Worm (Caenorhabditis elegans) whole organism, late embryonic: Measurements from ENCODE around the gene eat-2.
A peak's percentile ranks its signal among the peaks of the same experiment; 100 is the strongest.

Source experiments
- Y22D7AL.16 ChIP-seq: sonication (generic microtip); optimal IDR thresholded peaks from 2 replicates; lab custom pipeline; 2016; ENCODE audit warnings: missing genetic modification characterization, missing compliant biosample characterization
- ceh-18 ChIP-seq: sonication (generic microtip); optimal IDR thresholded peaks from 2 replicates; lab custom pipeline; 2016; ENCODE audit warnings: missing genetic modification characterization, missing compliant biosample characterization
- ceh-19 ChIP-seq: fragments of 200-800 bp; sonication (Bioruptor generic); optimal IDR thresholded peaks from 2 replicates; lab custom pipeline; 2018; ENCODE audit warnings: mild to moderate bottlenecking, missing genetic modification characterization, missing compliant biosample characterization
- ceh-2 ChIP-seq: sonication (generic microtip); optimal IDR thresholded peaks from 2 replicates; lab custom pipeline; 2016; ENCODE audit warnings: missing genotype, missing genetic modification characterization, missing compliant biosample characterization
- ceh-22 ChIP-seq: sonication (generic microtip); optimal IDR thresholded peaks from 2 replicates; lab custom pipeline; 2017; ENCODE audit warnings: missing biosample characterization, missing genetic modification characterization
- ceh-30 ChIP-seq: fragments of 150-350 bp; optimal IDR thresholded peaks from 2 replicates; lab custom pipeline; 2014; ENCODE audit warnings: missing biosample characterization, missing genetic modification characterization
- ceh-31 ChIP-seq: sonication (generic microtip); optimal IDR thresholded peaks from 2 replicates; lab custom pipeline; 2016; ENCODE audit warnings: missing genetic modification characterization, missing compliant biosample characterization
- ceh-6 ChIP-seq: fragments of 200-800 bp; sonication (Bioruptor generic); optimal IDR thresholded peaks from 2 replicates; lab custom pipeline; 2018; ENCODE audit warnings: mild to moderate bottlenecking, missing genetic modification characterization, missing compliant biosample characterization
- che-1 ChIP-seq: sonication (generic microtip); optimal IDR thresholded peaks from 2 replicates; lab custom pipeline; 2016; ENCODE audit warnings: mild to moderate bottlenecking, missing genetic modification characterization, missing compliant biosample characterization
- fax-1 ChIP-seq: sonication (generic microtip); optimal IDR thresholded peaks from 2 replicates; lab custom pipeline; 2016; ENCODE audit warnings: missing genotype, missing genetic modification characterization, missing compliant biosample characterization
- hlh-6 ChIP-seq: sonication (generic microtip); optimal IDR thresholded peaks from 2 replicates; lab custom pipeline; 2016; ENCODE audit warnings: missing genotype, missing genetic modification characterization, missing compliant biosample characterization
- lim-6 ChIP-seq: sonication (generic microtip); optimal IDR thresholded peaks from 2 replicates; lab custom pipeline; 2016; ENCODE audit warnings: missing genetic modification characterization, missing compliant biosample characterization
- madf-2 ChIP-seq: sonication (generic microtip); optimal IDR thresholded peaks from 2 replicates; lab custom pipeline; 2017; ENCODE audit warnings: missing genetic modification characterization, missing compliant biosample characterization
- mec-3 ChIP-seq: sonication (generic microtip); optimal IDR thresholded peaks from 2 replicates; lab custom pipeline; 2016; ENCODE audit warnings: borderline replicate concordance, missing genetic modification characterization, missing compliant biosample characterization
- nfya-1 ChIP-seq: sonication (generic microtip); optimal IDR thresholded peaks from 2 replicates; lab custom pipeline; 2017; ENCODE audit warnings: missing genetic modification characterization, mild to moderate bottlenecking, missing compliant biosample characterization, antibody characterized with exemption, moderate library complexity
- nhr-11 ChIP-seq: fragments of 150-350 bp; optimal IDR thresholded peaks from 2 replicates; lab custom pipeline; 2014; ENCODE audit warnings: missing biosample characterization, missing genetic modification characterization
- nhr-232 ChIP-seq: sonication (generic microtip); optimal IDR thresholded peaks from 2 replicates; lab custom pipeline; 2016; ENCODE audit warnings: missing genetic modification characterization, missing compliant biosample characterization
- pat-9 ChIP-seq: fragments of 200-800 bp; sonication (Bioruptor generic); optimal IDR thresholded peaks from 2 replicates; lab custom pipeline; 2018; ENCODE audit warnings: mild to moderate bottlenecking, missing genetic modification characterization, moderate library complexity, missing compliant biosample characterization
- pha-2 ChIP-seq: sonication (generic microtip); optimal IDR thresholded peaks from 2 replicates; lab custom pipeline; 2017; ENCODE audit warnings: mild to moderate bottlenecking, missing genetic modification characterization, missing compliant biosample characterization
- pqm-1 ChIP-seq: sonication (generic microtip); optimal IDR thresholded peaks from 2 replicates; lab custom pipeline; 2016; ENCODE audit warnings: missing genetic modification characterization, missing compliant biosample characterization
- pros-1 ChIP-seq: fragments of 150-350 bp; optimal IDR thresholded peaks from 2 replicates; lab custom pipeline; 2014; ENCODE audit warnings: missing biosample characterization, missing genetic modification reagents, missing genetic modification characterization
- ref-2 ChIP-seq: sonication (generic microtip); optimal IDR thresholded peaks from 2 replicates; lab custom pipeline; 2016; ENCODE audit warnings: missing genetic modification characterization, missing compliant biosample characterization
- rnt-1 ChIP-seq: sonication (generic microtip); optimal IDR thresholded peaks from 2 replicates; lab custom pipeline; 2016; ENCODE audit warnings: missing genetic modification characterization, missing compliant biosample characterization
- sox-4 ChIP-seq: sonication (generic microtip); optimal IDR thresholded peaks from 2 replicates; lab custom pipeline; 2017; ENCODE audit warnings: mild to moderate bottlenecking, missing genetic modification characterization, inconsistent platforms, missing compliant biosample characterization
- tbx-7 ChIP-seq: sonication (generic microtip); optimal IDR thresholded peaks from 2 replicates; lab custom pipeline; 2016; ENCODE audit warnings: missing genotype, missing genetic modification characterization, missing compliant biosample characterization
- unc-3 ChIP-seq, 2 experiments: fragments of 200-800 bp in 1 of 2; sonication (Bioruptor generic) in 1 of 2; sonication (generic microtip) in 1 of 2; conservative IDR thresholded peaks in 1 of 2; optimal IDR thresholded peaks in 1 of 2; 2 replicates each; pipeline versions ENCODE4 v1.3.6 to Lab custom; 2016 to 2022; ENCODE audit warnings: missing compliant biosample characterization in 2 of 2, missing genetic modification characterization in 2 of 2, missing genetic modification reagents in 1 of 2
- unc-42 ChIP-seq: sonication (generic microtip); optimal IDR thresholded peaks from 2 replicates; lab custom pipeline; 2016; ENCODE audit warnings: missing genotype, missing genetic modification characterization, missing compliant biosample characterization
- unc-55 ChIP-seq: sonication (generic microtip); optimal IDR thresholded peaks from 2 replicates; lab custom pipeline; 2017; ENCODE audit warnings: missing biosample characterization, missing genetic modification reagents, missing genetic modification characterization
- unc-86 ChIP-seq: sonication (generic microtip); optimal IDR thresholded peaks from 2 replicates; lab custom pipeline; 2016; ENCODE audit warnings: missing genetic modification characterization, missing compliant biosample characterization
- ztf-16 ChIP-seq: sonication (generic microtip); optimal IDR thresholded peaks from 2 replicates; lab custom pipeline; 2017; ENCODE audit warnings: missing genetic modification characterization, missing compliant biosample characterization

The eat-2 gene

ce11 chrII:14197499-14198096, 26.1 kb upstream of the eat-2 start, which contains the start of gene ace-4:
ace-4 (plus strand) TSS chrII:14198046.
- TF ChIP-seq lim-6 (tag; lab: Kevin White, UChicago) (no peak), ref-2 (tag; lab: Kevin White, UChicago) (no peak), nfya-1 (tag; lab: Kevin White, UChicago) (peak; percentile 77)

DNA sequence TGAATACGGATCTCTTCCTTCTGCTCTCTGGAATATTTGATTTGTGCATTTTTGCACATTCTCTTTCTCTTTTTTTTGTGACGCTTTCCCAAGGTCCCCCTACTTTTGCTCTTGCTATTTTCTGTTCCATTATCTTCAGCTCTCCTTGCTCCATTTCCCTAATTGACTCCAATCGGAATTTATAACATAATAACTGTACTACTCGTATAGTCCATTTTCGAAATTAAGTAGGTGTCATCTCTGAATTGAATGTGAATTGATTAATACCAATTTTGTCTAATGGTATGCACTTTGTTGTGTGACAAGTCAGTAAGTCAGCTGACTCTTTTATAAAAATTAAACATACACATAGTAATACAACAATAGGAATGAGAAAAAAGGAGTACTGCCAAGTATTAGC, 24.5 kb upstream of the eat-2 start:
- TF ChIP-seq nhr-232 (tag; lab: Kevin White, UChicago) (no peak), sox-4 (tag; lab: Kevin White, UChicago) (no peak), tbx-7 (no peak), ceh-31 (tag; lab: Kevin White, UChicago) (peak; percentile 17), unc-3 (GFP tag; conservative IDR thresholded peaks at IDR 0.05; lab: Robert Waterston, UW) (no peak), unc-3 (tag; optimal IDR thresholded peaks at IDR 0.05; lab: Kevin White, UChicago) (no peak), ceh-22 (no peak), ceh-19 (GFP tag; lab: Kevin White, UChicago) (no peak), unc-42 (tag; lab: Kevin White, UChicago) (peak; percentile 8)

DNA sequence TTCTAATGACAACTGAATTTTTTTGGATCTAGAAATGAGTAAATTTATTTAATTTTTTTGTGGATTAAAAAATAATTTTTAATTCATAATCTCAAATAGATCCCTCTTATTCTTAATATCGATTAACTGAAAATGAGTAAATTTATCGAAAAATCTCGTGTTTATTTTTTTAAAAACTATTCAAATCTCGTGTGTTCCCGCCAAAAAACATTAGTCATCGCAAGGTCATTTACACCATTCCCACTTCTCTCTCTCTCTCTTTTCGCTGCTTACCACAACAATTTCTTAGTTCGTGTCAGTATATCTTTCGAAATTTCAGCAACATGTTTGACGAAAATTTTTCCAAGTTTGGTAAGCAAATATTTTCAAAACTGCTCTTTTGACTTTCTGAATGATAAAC, 16.0 kb upstream of the eat-2 start:
- TF ChIP-seq pat-9 (no peak), ceh-6 (no peak), ceh-30 (tag; lab: Kevin White, UChicago) (no peak), mec-3 (tag; lab: Kevin White, UChicago) (no peak), rnt-1 (tag; lab: Kevin White, UChicago) (no peak), ztf-16 (tag; lab: Kevin White, UChicago) (no peak), unc-86 (tag; lab: Kevin White, UChicago) (no peak), che-1 (tag; lab: Kevin White, UChicago) (no peak), pros-1 (tag; lab: Kevin White, UChicago) (no peak), nhr-11 (tag; lab: Kevin White, UChicago) (no peak)

- no peak for TF ChIP-seq ceh-18 (tag; lab: Kevin White, UChicago)
- no peak for TF ChIP-seq fax-1 (tag; lab: Kevin White, UChicago)
- TF ChIP-seq che-1 (tag; lab: Kevin White, UChicago), result no peak
- peak; percentile 32 for TF ChIP-seq ceh-31 (tag; lab: Kevin White, UChicago)
These were observed 15.5 kb upstream of the eat-2 start for ce11 chrII:14186937-14187336.

- TF ChIP-seq che-1 (tag; lab: Kevin White, UChicago), result no peak
- no peak for TF ChIP-seq ceh-2
- TF ChIP-seq unc-86 (tag; lab: Kevin White, UChicago), result no peak
- TF ChIP-seq ceh-18 (tag; lab: Kevin White, UChicago), result peak; percentile 7
- TF ChIP-seq nfya-1 (tag; lab: Kevin White, UChicago), result no peak
- TF ChIP-seq pha-2 (tag; lab: Kevin White, UChicago), result no peak
- TF ChIP-seq madf-2 (tag; lab: Kevin White, UChicago), result no peak
- TF ChIP-seq unc-55 (GFP tag; lab: Kevin White, UChicago), result peak; percentile 72
- no peak for TF ChIP-seq pqm-1 (tag; lab: Kevin White, UChicago)
- TF ChIP-seq Y22D7AL.16, result no peak
These were observed 6.9 kb upstream of the eat-2 start, which contains the start of gene efhd-1 for ce11 chrII:14178233-14178969. efhd-1 (plus strand) TSS chrII:14178814.

- TF ChIP-seq unc-55 (GFP tag; lab: Kevin White, UChicago), result peak; percentile 57
- no peak for TF ChIP-seq hlh-6
- no peak for TF ChIP-seq nhr-232 (tag; lab: Kevin White, UChicago)
- no peak for TF ChIP-seq ztf-16 (tag; lab: Kevin White, UChicago)
These were observed 5.2 kb upstream of the eat-2 start for ce11 chrII:14176642-14177041.
